Worm (Caenorhabditis elegans) whole organism, late embryonic: ENCODE results near the gene C23H5.12.

Source experiments
- F13H6.1 ChIP-seq: sonication (generic microtip); optimal IDR thresholded peaks from 2 replicates; lab custom pipeline; 2016; ENCODE audit warnings: missing genetic modification characterization, missing compliant biosample characterization
- Y22D7AL.16 ChIP-seq: sonication (generic microtip); optimal IDR thresholded peaks from 2 replicates; lab custom pipeline; 2016; ENCODE audit warnings: missing genetic modification characterization, missing compliant biosample characterization
- ahr-1 ChIP-seq: sonication (generic microtip); optimal IDR thresholded peaks from 2 replicates; lab custom pipeline; 2016; ENCODE audit warnings: missing genetic modification characterization, missing compliant biosample characterization
- ceh-2 ChIP-seq: sonication (generic microtip); optimal IDR thresholded peaks from 2 replicates; lab custom pipeline; 2016; ENCODE audit warnings: missing genotype, missing genetic modification characterization, missing compliant biosample characterization
- dmd-4 ChIP-seq: sonication (generic microtip); optimal IDR thresholded peaks from 2 replicates; lab custom pipeline; 2016; ENCODE audit warnings: borderline replicate concordance, missing genetic modification characterization, missing compliant biosample characterization
- ets-4 ChIP-seq: sonication (generic microtip); optimal IDR thresholded peaks from 2 replicates; lab custom pipeline; 2016; ENCODE audit warnings: missing genetic modification characterization, missing compliant biosample characterization
- fkh-6 ChIP-seq: sonication (generic microtip); optimal IDR thresholded peaks from 2 replicates; lab custom pipeline; 2016; ENCODE audit warnings: missing genetic modification characterization, missing compliant biosample characterization
- lin-11 ChIP-seq: fragments of 200-800 bp; sonication (Bioruptor generic); optimal IDR thresholded peaks from 2 replicates; lab custom pipeline; 2018; ENCODE audit warnings: mild to moderate bottlenecking, missing genetic modification characterization, missing compliant biosample characterization
- nfya-1 ChIP-seq: sonication (generic microtip); optimal IDR thresholded peaks from 2 replicates; lab custom pipeline; 2017; ENCODE audit warnings: missing genetic modification characterization, mild to moderate bottlenecking, missing compliant biosample characterization, antibody characterized with exemption, moderate library complexity
- sdc-2 ChIP-seq: sonication (generic microtip); optimal IDR thresholded peaks from 2 replicates; lab custom pipeline; 2016; ENCODE audit warnings: missing genotype, missing genetic modification characterization, missing compliant biosample characterization
- tbx-2 ChIP-seq: sonication (generic microtip); optimal IDR thresholded peaks from 2 replicates; lab custom pipeline; 2016; ENCODE audit warnings: missing genetic modification characterization, missing compliant biosample characterization

DNA sequence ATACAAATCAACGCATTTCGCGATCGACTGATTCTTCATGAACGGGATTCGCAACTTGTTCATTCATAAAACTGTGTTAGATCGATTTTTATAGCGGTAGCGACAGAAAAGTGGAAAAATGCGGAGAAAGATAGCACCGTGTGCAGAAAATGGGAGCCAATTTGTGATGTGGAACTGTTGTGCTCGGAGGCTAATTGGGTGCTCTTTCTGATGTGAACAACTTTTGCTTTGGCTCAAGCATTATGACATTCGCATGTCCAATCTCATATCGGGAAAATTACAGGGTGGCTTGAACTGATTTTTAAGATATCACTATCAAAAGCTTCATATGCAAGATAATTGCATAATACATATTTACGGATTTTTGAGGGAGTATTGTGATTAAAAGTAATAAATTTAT, 33.5 kb upstream of the C23H5.12 start, which contains the start of gene C23H5.11:
- no peak for TF ChIP-seq ets-4
- TF ChIP-seq sdc-2 (tag; lab: Kevin White, UChicago): no peak
- TF ChIP-seq dmd-4 (tag; lab: Kevin White, UChicago): no peak
- TF ChIP-seq tbx-2 (tag; lab: Kevin White, UChicago): no peak
- TF ChIP-seq ceh-2 (tag; lab: Kevin White, UChicago): no peak
- TF ChIP-seq Y22D7AL.16 (tag; lab: Kevin White, UChicago): no peak
- TF ChIP-seq nfya-1 (tag; lab: Kevin White, UChicago): no peak
- no peak for TF ChIP-seq F13H6.1 (tag; lab: Kevin White, UChicago)
- no peak for TF ChIP-seq fkh-6 (tag; lab: Kevin White, UChicago)
- no peak for TF ChIP-seq ahr-1
- no peak for TF ChIP-seq lin-11 (tag; lab: Kevin White, UChicago)
